Worm (Caenorhabditis elegans) whole organism, dauer: Measurements from ENCODE around the gene C47A4.1.

ENCODE experiments used
- unc-62 ChIP-seq: sonication (generic microtip); optimal IDR thresholded peaks from 2 replicates; lab custom pipeline; 2017; ENCODE audit warnings: missing biosample characterization, missing genetic modification reagents, missing genetic modification characterization

The C47A4.1 gene

ce11 chrIV:13682733-13683132 lies 33.4 kb downstream of the C47A4.1 start:
- no peak for TF ChIP-seq unc-62

DNA sequence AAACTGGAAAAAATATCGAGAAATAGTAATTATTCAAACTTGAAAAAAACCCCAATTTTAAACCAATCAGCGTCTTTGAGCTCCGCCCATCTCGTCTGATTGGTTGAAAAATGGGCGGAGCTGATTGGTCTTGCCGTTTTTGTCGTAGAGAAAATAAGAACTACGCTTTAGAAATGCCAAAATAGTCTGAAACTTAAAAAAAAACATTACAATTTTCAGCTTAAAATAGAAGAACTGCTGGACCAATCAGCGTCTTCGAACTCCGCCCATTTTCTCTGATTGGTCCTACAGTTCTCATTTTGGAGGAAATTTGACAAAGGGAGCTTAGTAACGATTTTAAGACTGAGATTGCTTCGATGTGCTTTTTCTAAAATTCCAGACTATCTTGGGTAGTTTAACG lies 36.7 kb downstream of the C47A4.1 start:
- TF ChIP-seq unc-62: no peak

- TF ChIP-seq unc-62: no peak
Measured at ce11 chrIV:13678649-13679048, 37.5 kb downstream of the C47A4.1 start, which contains the start of gene srlf-26. TSS of gene srlf-26 (plus strand) at chrIV:13678949.

DNA sequence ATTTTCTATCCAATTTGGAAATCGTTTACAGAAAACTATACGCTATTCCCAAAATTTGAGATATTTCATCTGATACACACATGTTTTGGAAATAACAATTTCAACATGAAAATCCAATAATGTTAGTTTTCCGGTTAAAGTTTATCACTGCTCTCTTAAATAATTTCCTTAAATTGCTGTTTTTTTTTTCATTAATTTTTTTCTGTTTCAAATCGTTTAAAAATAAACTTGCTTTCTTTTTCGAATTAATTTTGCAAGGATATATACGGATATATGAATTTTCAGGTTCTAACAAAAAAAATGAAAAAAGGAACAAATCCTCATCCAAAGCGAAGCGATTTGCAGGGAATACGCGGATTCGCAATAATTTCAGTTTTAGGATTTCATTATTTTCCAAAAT lies 42.7 kb downstream of the C47A4.1 start, which contains the start of gene oac-48:
Gene oac-48 (plus strand): TSS at position 301 of the 400 bp plus-strand sequence.
- TF ChIP-seq unc-62: no peak

DNA sequence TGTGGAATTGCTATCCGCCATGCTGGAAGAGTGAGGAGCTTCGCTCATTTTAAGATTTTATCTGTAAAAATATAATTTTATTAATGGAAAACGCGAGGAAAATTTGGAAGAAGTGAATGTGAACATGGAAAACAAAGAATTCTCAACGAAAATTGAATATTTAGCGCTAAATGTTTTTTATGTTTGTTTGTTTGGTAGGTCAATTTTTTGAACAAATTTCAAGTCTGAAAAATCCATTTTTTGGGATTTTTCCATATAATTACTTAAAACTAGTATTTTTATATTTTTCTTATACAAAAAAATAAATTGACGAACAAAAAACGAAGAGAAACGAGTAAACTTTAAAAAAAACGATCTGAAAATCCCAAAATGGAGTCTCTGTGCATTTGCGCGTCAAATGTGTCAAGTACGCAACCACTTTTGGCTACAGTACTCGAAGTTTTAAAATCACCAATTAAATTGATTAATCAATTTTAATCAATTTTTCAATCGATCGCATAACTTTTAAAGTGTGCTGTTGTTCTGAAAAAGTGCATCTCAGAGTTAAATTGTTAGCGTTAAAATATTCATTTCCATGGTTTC lies 49.2 kb downstream of the C47A4.1 start, which contains the start of gene fbxa-215:
Gene fbxa-215 (minus strand): TSS at position 61 of the 582 bp plus-strand sequence.
- no peak for TF ChIP-seq unc-62
